Worm (Caenorhabditis elegans): ENCODE data around the gene Y55F3BL.6.

The Y55F3BL.6 gene

ce11 chrIV:800518-800917, 6.4 kb downstream of the Y55F3BL.6 start, which contains the start of gene mrpl-46:
Gene mrpl-46 (plus strand): TSS chrIV:800818.
- no peak for TF ChIP-seq nhr-237 (tag; optimal IDR thresholded peaks at IDR 0.05)
- no peak for TF ChIP-seq R02D3.7 (tag; optimal IDR thresholded peaks at IDR 0.05)
- no peak for TF ChIP-seq fkh-2 (tag; optimal IDR thresholded peaks at IDR 0.05)
- no peak for TF ChIP-seq nhr-43 (tag; optimal IDR thresholded peaks at IDR 0.05; ENCODE audit: poor library complexity, severe bottlenecking)
- TF ChIP-seq egl-27 (tag; optimal IDR thresholded peaks at IDR 0.05) = no peak
- TF ChIP-seq sea-2 (GFP tag; optimal IDR thresholded peaks at IDR 0.05) = no peak
- no peak for TF ChIP-seq elt-2 (tag; optimal IDR thresholded peaks at IDR 0.05)
- TF ChIP-seq fkh-10 (GFP tag; optimal IDR thresholded peaks at IDR 0.05) = no peak
- no peak for TF ChIP-seq snpc-4 (tag; optimal IDR thresholded peaks at IDR 0.05)
- no peak for TF ChIP-seq ceh-82 (tag; optimal IDR thresholded peaks at IDR 0.05)
- no peak for TF ChIP-seq unc-62 (GFP tag; optimal IDR thresholded peaks at IDR 0.05)
- TF ChIP-seq jun-1 (tag; optimal IDR thresholded peaks at IDR 0.05) = no peak
- no peak for TF ChIP-seq ceh-16 (tag; optimal IDR thresholded peaks at IDR 0.05)
- no peak for TF ChIP-seq hmg-11 (tag; optimal IDR thresholded peaks at IDR 0.05)
- TF ChIP-seq ztf-11 (tag; optimal IDR thresholded peaks at IDR 0.05) = no peak
- no peak for TF ChIP-seq nfya-1 (tag; optimal IDR thresholded peaks at IDR 0.05; ENCODE audit: insufficient read depth)
- no peak for TF ChIP-seq eor-1 (tag; optimal IDR thresholded peaks at IDR 0.05)
- no peak for TF ChIP-seq mml-1 (tag; optimal IDR thresholded peaks at IDR 0.05)
- TF ChIP-seq nhr-23 (tag; optimal IDR thresholded peaks at IDR 0.05) = no peak

- TF ChIP-seq nhr-67 (tag; optimal IDR thresholded peaks at IDR 0.05) (no peak), mdl-1 (tag; optimal IDR thresholded peaks at IDR 0.05) (no peak), lin-15B (tag; optimal IDR thresholded peaks at IDR 0.05) (peak; percentile 92), sea-2 (GFP tag; optimal IDR thresholded peaks at IDR 0.05) (no peak), pqm-1 (tag; optimal IDR thresholded peaks at IDR 0.05) (peak; percentile 20), daf-12 (tag; optimal IDR thresholded peaks at IDR 0.05) (no peak), tbx-2 (tag; optimal IDR thresholded peaks at IDR 0.05) (no peak), ceh-9 (tag; optimal IDR thresholded peaks at IDR 0.05) (no peak), zag-1 (tag; optimal IDR thresholded peaks at IDR 0.05) (no peak), ceh-82 (tag; optimal IDR thresholded peaks at IDR 0.05) (no peak), ztf-4 (tag; optimal IDR thresholded peaks at IDR 0.05) (no peak), egl-5 (tag; optimal IDR thresholded peaks at IDR 0.05) (no peak), eor-1 (tag; optimal IDR thresholded peaks at IDR 0.05) (peak in 1 of 2 experiments; percentile 10), aly-2 (tag; optimal IDR thresholded peaks at IDR 0.05) (no peak), nhr-76 (tag; optimal IDR thresholded peaks at IDR 0.05) (no peak), mml-1 (tag; optimal IDR thresholded peaks at IDR 0.05) (no peak), ceh-28 (tag; optimal IDR thresholded peaks at IDR 0.05) (no peak), ztf-11 (tag; optimal IDR thresholded peaks at IDR 0.05) (no peak), nfya-1 (tag; optimal IDR thresholded peaks at IDR 0.05; ENCODE audit: insufficient read depth) (peak; percentile 28), elt-3 (tag; optimal IDR thresholded peaks at IDR 0.05) (no peak), unc-62 (GFP tag; optimal IDR thresholded peaks at IDR 0.05) (no peak), pha-4 (tag; optimal IDR thresholded peaks at IDR 0.05) (peak; percentile 74), lin-39 (tag; optimal IDR thresholded peaks at IDR 0.05) (no peak), ZK546.5 (tag; optimal IDR thresholded peaks at IDR 0.05) (no peak), fos-1 (tag; optimal IDR thresholded peaks at IDR 0.05) (no peak), unc-39 (tag; optimal IDR thresholded peaks at IDR 0.05) (no peak), elt-2 (tag; optimal IDR thresholded peaks at IDR 0.05) (peak; percentile 41), skn-1 (tag; optimal IDR thresholded peaks at IDR 0.05) (peak; percentile 61), nhr-23 (tag; optimal IDR thresholded peaks at IDR 0.05) (peak; percentile 73), nhr-12 (tag; optimal IDR thresholded peaks at IDR 0.05) (no peak), snpc-4 (tag; optimal IDR thresholded peaks at IDR 0.05) (peak; percentile 2), ceh-16 (tag; optimal IDR thresholded peaks at IDR 0.05) (no peak), fkh-2 (tag; optimal IDR thresholded peaks at IDR 0.05) (no peak), R02D3.7 (tag; optimal IDR thresholded peaks at IDR 0.05) (no peak), nhr-77 (tag; optimal IDR thresholded peaks at IDR 0.05) (no peak), elt-1 (tag; optimal IDR thresholded peaks at IDR 0.05) (peak; percentile 81), ama-1 (optimal IDR thresholded peaks at IDR 0.05) (no peak), jun-1 (tag; optimal IDR thresholded peaks at IDR 0.05) (no peak), hmg-11 (tag; optimal IDR thresholded peaks at IDR 0.05) (peak; percentile 75), lsy-12 (tag; optimal IDR thresholded peaks at IDR 0.05) (peak; percentile 75)
These were observed 10.3 kb downstream of the Y55F3BL.6 start, which contains the start of the genes F56B3.11 and ech-5 for ce11 chrIV:796521-797073. Gene F56B3.11 (minus strand): TSS chrIV:796571. Gene ech-5 (plus strand): TSS chrIV:797023.
